Fruit fly (Drosophila melanogaster) whole organism, embryonic: ENCODE measurements around the gene CG14618.

Experiments used
- CG32772 ChIP-seq: fragments of 200-800 bp; sonication (Bioruptor generic); IDR thresholded peaks from 2 replicates; pipeline ENCODE4 v1.3.6; 2022; ENCODE audit warnings: missing biosample characterization, missing genetic modification characterization
- CG34422 ChIP-seq: fragments of 200-800 bp; sonication (Bioruptor generic); IDR thresholded peaks from 3 replicates; pipeline ENCODE4 v1.3.6; 2022; ENCODE audit warnings: missing biosample characterization, missing genetic modification characterization
- shn ChIP-seq: fragments of 200-800 bp; sonication (Bioruptor generic); optimal IDR thresholded peaks from 3 replicates; lab custom pipeline; 2016; ENCODE audit warnings: missing biosample characterization, missing genetic modification characterization

dm6 chrX:22499557-22499956 lies 26.1 kb downstream of the CG14618 start:
- TF ChIP-seq CG34422 (GFP tag; lab: Robert Waterston, UW) (no peak), shn (GFP tag; lab: Kevin White, UChicago) (no peak), CG32772 (GFP tag; lab: Robert Waterston, UW) (no peak)
